Worm (Caenorhabditis elegans): ENCODE results near the gene C17G10.1.

DNA sequence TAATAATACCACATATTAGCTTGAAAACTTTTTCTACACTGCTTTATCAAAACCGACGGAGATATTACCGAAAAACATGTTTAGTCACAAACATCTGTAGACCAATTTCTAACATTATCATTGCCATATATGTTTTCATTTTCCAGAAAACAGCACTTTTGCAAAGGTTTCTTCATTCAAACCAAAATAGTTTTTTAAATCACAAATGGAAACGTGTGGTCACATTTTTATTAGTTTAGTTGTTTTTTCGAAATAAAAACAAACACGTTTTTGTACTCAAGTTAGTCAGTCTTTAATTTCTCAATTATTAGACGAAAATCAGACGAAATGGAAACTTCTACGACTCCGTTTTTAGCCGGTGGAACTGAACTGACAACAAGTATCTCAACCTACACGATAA lies 41.7 kb downstream of the C17G10.1 start, which contains the start of gene F59E12.3:
- TF ChIP-seq dao-5 (tag; optimal IDR thresholded peaks at IDR 0.05): no peak
- TF ChIP-seq him-1 (tag; optimal IDR thresholded peaks at IDR 0.05): no peak
- TF ChIP-seq W03F9.2 (tag; optimal IDR thresholded peaks at IDR 0.05): no peak

All from whole organism, L4/young adult.